Fruit fly (Drosophila melanogaster): ENCODE results near the gene vret.

dm6 chr3R:22727857-22728256 lies 17.5 kb downstream of the vret start:
- no peak for TF ChIP-seq CG4820 (GFP tag; optimal IDR thresholded peaks at IDR 0.05)
- no peak for TF ChIP-seq CG8089 (GFP tag; optimal IDR thresholded peaks at IDR 0.05)
- no peak for TF ChIP-seq sima (GFP tag; optimal IDR thresholded peaks at IDR 0.05)
- TF ChIP-seq NK7.1 (GFP tag; optimal IDR thresholded peaks at IDR 0.05): no peak
- TF ChIP-seq Dfd (GFP tag; optimal IDR thresholded peaks at IDR 0.05): no peak
- no peak for TF ChIP-seq Lim3 (GFP tag; IDR thresholded peaks at IDR 0.05)
- TF ChIP-seq sna (GFP tag; IDR thresholded peaks at IDR 0.05; ENCODE audit: partially characterized antibody): no peak
- TF ChIP-seq CG4617 (GFP tag; optimal IDR thresholded peaks at IDR 0.05; ENCODE audit: borderline replicate concordance): no peak

Measured in whole organism, embryonic.